Fruit fly (Drosophila melanogaster): Measurements from ENCODE around the gene Wdr37.

DNA sequence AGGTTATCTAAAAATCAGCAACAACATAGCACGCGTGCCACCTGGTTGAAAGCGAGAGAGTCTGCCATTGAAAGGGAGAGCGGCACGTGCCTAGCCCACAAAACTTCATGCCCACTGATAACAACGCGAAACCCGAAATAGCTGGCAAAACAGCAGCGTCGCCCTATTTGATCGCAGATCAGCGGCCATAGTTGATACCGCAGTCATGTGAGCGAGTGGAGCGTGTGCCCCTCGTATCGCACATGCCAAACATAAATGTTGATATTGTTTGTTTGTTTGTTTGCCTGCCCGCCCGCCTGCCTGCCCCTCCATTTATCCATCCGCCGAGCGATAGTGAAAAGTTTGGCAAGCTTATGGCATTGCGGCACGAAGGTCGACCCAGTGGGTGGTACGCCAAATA lies 30.4 kb upstream of the Wdr37 start:
- TF ChIP-seq psq (optimal IDR thresholded peaks at IDR 0.05) (no peak), Dll (optimal IDR thresholded peaks at IDR 0.05) (no peak)
